Fruit fly (Drosophila melanogaster) S2 (cell line): ENCODE measurements around the gene CG14659.

Experiments
- CG8478 ChIP-seq: fragments of >200 bp; optimal IDR thresholded peaks from 2 replicates; lab custom pipeline; 2018
- CTCF ChIP-seq, 2 experiments: fragments of >200 bp; optimal IDR thresholded peaks; 2 replicates each; lab custom pipeline; 2018

DNA sequence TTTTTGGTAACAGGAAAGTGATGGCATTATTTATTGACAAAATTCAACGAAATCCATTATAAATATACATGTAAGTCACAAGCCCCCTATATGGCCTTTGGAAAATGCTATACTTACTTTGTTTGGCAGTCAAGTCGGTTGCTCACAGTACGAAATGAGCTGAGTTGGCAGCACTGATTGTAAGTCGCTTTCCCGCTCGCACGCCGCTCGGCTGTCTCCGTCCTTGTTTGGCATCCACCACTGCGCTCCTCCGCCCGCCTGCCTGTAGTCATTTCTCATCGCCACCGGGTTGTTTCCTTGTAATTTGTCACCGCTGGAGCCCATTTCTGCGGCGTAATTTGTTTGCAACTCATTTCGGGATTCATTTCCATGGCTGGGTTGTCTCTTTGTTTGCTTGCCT lies 2.5 kb upstream of the CG14659 start:
- TF ChIP-seq CTCF (optimal IDR thresholded peaks at IDR 0.05; lab: Kevin White, UChicago) = no peak
- TF ChIP-seq CG8478 (lab: Kevin White, UChicago) = no peak
